Fruit fly (Drosophila melanogaster) Kc167 (cell line): ENCODE data around the gene trbl.

Source experiments
- Myc ChIP-seq: fragments of >200 bp; optimal IDR thresholded peaks from 2 replicates; lab custom pipeline; 2017; ENCODE audit warnings: missing external identifiers
- Sin3A ChIP-seq: fragments of >200 bp; optimal IDR thresholded peaks from 2 replicates; lab custom pipeline; 2018; ENCODE audit warnings: missing external identifiers
- h ChIP-seq: fragments of >200 bp; optimal IDR thresholded peaks from 3 replicates; lab custom pipeline; 2018; ENCODE audit warnings: missing external identifiers
- insv ChIP-seq: fragments of >200 bp; optimal IDR thresholded peaks from 3 replicates; lab custom pipeline; 2018; ENCODE audit warnings: missing external identifiers
- psq ChIP-seq: fragments of >200 bp; optimal IDR thresholded peaks from 2 replicates; lab custom pipeline; 2017; ENCODE audit warnings: missing external identifiers
- ttk ChIP-seq: sonication (Bioruptor generic); optimal IDR thresholded peaks from 2 replicates; lab custom pipeline; 2017; ENCODE audit warnings: missing external identifiers

DNA sequence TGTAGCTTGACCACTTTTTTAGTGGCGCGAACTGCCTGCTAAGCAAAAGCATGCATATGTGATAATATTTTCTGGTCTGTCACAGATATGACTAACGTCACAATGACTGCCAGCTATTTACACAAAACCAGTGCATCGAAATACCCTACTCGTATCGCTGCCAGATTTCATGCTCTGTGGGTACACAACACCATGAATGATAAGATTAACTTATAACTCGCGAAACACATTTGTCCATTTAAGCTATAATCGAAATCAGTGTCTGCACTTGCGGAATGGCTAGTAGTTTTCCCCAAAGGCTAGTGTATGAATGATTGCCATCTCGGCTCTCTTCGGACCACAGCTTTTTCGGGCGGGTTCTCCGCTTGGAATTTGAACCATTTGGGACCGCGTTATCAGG is 16.0 kb downstream of the trbl start:
- no peak for TF ChIP-seq Myc (lab: Kevin White, UChicago)
- no peak for TF ChIP-seq ttk
- TF ChIP-seq h (lab: Kevin White, UChicago): no peak
- no peak for TF ChIP-seq Sin3A (lab: Kevin White, UChicago)
- no peak for TF ChIP-seq psq (lab: Kevin White, UChicago)
- no peak for TF ChIP-seq insv (lab: Kevin White, UChicago)
